Worm (Caenorhabditis elegans) whole organism, young adult: ENCODE measurements around the gene sbp-1.

ENCODE experiments used
- B0336.3 ChIP-seq: fragments of 200-800 bp; sonication (Bioruptor generic); IDR thresholded peaks from 2 replicates; pipeline ENCODE4 v1.3.6; 2022; ENCODE audit warnings: missing genetic modification characterization, missing compliant biosample characterization
- D2030.7 ChIP-seq: fragments of 200-800 bp; sonication (Bioruptor generic); IDR thresholded peaks from 2 replicates; pipeline ENCODE4 v1.3.6; 2022; ENCODE audit warnings: missing genetic modification reagents, missing genetic modification characterization, missing compliant biosample characterization
- F57A8.1 ChIP-seq: fragments of 200-800 bp; sonication (Bioruptor generic); optimal IDR thresholded peaks from 2 replicates; lab custom pipeline; 2018; ENCODE audit warnings: mild to moderate bottlenecking, missing genetic modification characterization, moderate library complexity, missing compliant biosample characterization
- Y53F4B.3 ChIP-seq: fragments of 200-800 bp; sonication (Bioruptor generic); IDR thresholded peaks from 2 replicates; pipeline ENCODE4 v1.3.6; 2022; ENCODE audit warnings: missing genetic modification reagents, missing genetic modification characterization, missing compliant biosample characterization
- Y79H2A.3 ChIP-seq: fragments of 200-800 bp; sonication (Bioruptor generic); conservative IDR thresholded peaks from 2 replicates; pipeline ENCODE4 v1.3.6; 2022; ENCODE audit warnings: missing genetic modification reagents, missing genetic modification characterization, missing compliant biosample characterization
- ZK185.1 ChIP-seq: sonication (generic microtip); optimal IDR thresholded peaks from 2 replicates; lab custom pipeline; 2016; ENCODE audit warnings: mild to moderate bottlenecking, missing genetic modification characterization, missing compliant biosample characterization; ENCODE audit not compliant: poor library complexity, severe bottlenecking
- aptf-2 ChIP-seq: fragments of 200-800 bp; sonication (Bioruptor generic); conservative IDR thresholded peaks from 2 replicates; pipeline ENCODE4 v1.3.6; 2022; ENCODE audit warnings: missing genetic modification reagents, missing genetic modification characterization, missing compliant biosample characterization
- attf-5 ChIP-seq: fragments of 200-800 bp; sonication (Bioruptor generic); optimal IDR thresholded peaks from 2 replicates; lab custom pipeline; 2018; ENCODE audit warnings: mild to moderate bottlenecking, missing genetic modification characterization, missing compliant biosample characterization
- bed-1 ChIP-seq: fragments of 200-800 bp; sonication (Bioruptor generic); IDR thresholded peaks from 2 replicates; pipeline ENCODE4 v1.3.6; 2022; ENCODE audit warnings: missing genetic modification reagents, missing genetic modification characterization, missing compliant biosample characterization
- cebp-1 ChIP-seq, 2 experiments: fragments of 200-800 bp in 1 of 2; sonication (Bioruptor generic) in 1 of 2; sonication (generic microtip) in 1 of 2; IDR thresholded peaks in 1 of 2; optimal IDR thresholded peaks in 1 of 2; 2 replicates each; pipeline versions ENCODE4 v1.3.6 to Lab custom; 2017 to 2022; ENCODE audit warnings: missing compliant biosample characterization in 2 of 2, missing genetic modification characterization in 2 of 2, mild to moderate bottlenecking in 1 of 2, missing genetic modification reagents in 1 of 2, moderate library complexity in 1 of 2
- ceh-91 ChIP-seq: fragments of 200-800 bp; sonication (Bioruptor generic); IDR thresholded peaks from 2 replicates; pipeline ENCODE4 v1.3.6; 2022; ENCODE audit warnings: missing genetic modification reagents, missing genetic modification characterization, missing compliant biosample characterization
- chd-7 ChIP-seq: sonication (generic microtip); optimal IDR thresholded peaks from 2 replicates; lab custom pipeline; 2016; ENCODE audit warnings: mild to moderate bottlenecking, missing genetic modification characterization, moderate library complexity, missing compliant biosample characterization
- egl-44 ChIP-seq: fragments of 200-800 bp; sonication (Bioruptor generic); IDR thresholded peaks from 2 replicates; pipeline ENCODE4 v1.3.6; 2022; ENCODE audit warnings: missing genetic modification reagents, missing genetic modification characterization, missing compliant biosample characterization
- egrh-3 ChIP-seq: fragments of 200-800 bp; sonication (Bioruptor generic); IDR thresholded peaks from 2 replicates; pipeline ENCODE4 v1.3.6; 2022; ENCODE audit warnings: missing genetic modification reagents, missing genetic modification characterization, missing compliant biosample characterization
- hlh-12 ChIP-seq: sonication (generic microtip); optimal IDR thresholded peaks from 2 replicates; lab custom pipeline; 2016; ENCODE audit warnings: missing genetic modification characterization, missing compliant biosample characterization
- hrde-1 ChIP-seq: sonication (generic microtip); optimal IDR thresholded peaks from 2 replicates; lab custom pipeline; 2016; ENCODE audit warnings: missing genetic modification characterization, mild to moderate bottlenecking, missing compliant biosample characterization, moderate library complexity, missing genotype, missing genetic modification reagents, borderline replicate concordance
- hsf-1 ChIP-seq: fragments of 200-800 bp; sonication (Bioruptor generic); IDR thresholded peaks from 2 replicates; pipeline ENCODE4 v1.3.6; 2022; ENCODE audit warnings: missing genetic modification reagents, missing genetic modification characterization, missing compliant biosample characterization
- lin-26 ChIP-seq: fragments of 200-800 bp; sonication (Bioruptor generic); IDR thresholded peaks from 2 replicates; pipeline ENCODE4 v1.3.6; 2022; ENCODE audit warnings: missing genetic modification reagents, missing genetic modification characterization, missing compliant biosample characterization
- lin-35 ChIP-seq, 3 experiments: fragments of 150-350 bp in 2 of 3; sonication (generic microtip) in 1 of 3; optimal IDR thresholded peaks; 2 replicates each; lab custom pipeline; 2014 to 2018; ENCODE audit warnings: missing biosample characterization in 3 of 3, missing genetic modification characterization in 3 of 3, missing genetic modification reagents in 3 of 3
- madf-6 ChIP-seq: fragments of 200-800 bp; sonication (Bioruptor generic); IDR thresholded peaks from 2 replicates; pipeline ENCODE4 v1.3.6; 2022; ENCODE audit warnings: missing genetic modification reagents, missing genetic modification characterization, missing compliant biosample characterization
- madf-8 ChIP-seq: fragments of 200-800 bp; sonication (Bioruptor generic); conservative IDR thresholded peaks from 2 replicates; pipeline ENCODE4 v1.3.6; 2022; ENCODE audit warnings: missing genetic modification reagents, missing genetic modification characterization, missing compliant biosample characterization
- nfyb-1 ChIP-seq: fragments of 200-800 bp; sonication (Bioruptor generic); IDR thresholded peaks from 2 replicates; pipeline ENCODE4 v1.3.6; 2022; ENCODE audit warnings: missing genetic modification reagents, missing genetic modification characterization, missing compliant biosample characterization
- nhr-120 ChIP-seq: fragments of 200-800 bp; sonication (Bioruptor generic); IDR thresholded peaks from 2 replicates; pipeline ENCODE4 v1.3.6; 2022; ENCODE audit warnings: missing genetic modification characterization, missing compliant biosample characterization
- rpc-1 ChIP-seq, 2 experiments: fragments of 150-350 bp in 1 of 2; sonication (generic microtip) in 1 of 2; optimal IDR thresholded peaks; 2 replicates each; lab custom pipeline; 2014 to 2018; ENCODE audit warnings: missing biosample characterization in 1 of 2, missing genetic modification characterization in 1 of 2, missing genetic modification reagents in 1 of 2, missing genotype in 1 of 2
- sea-2 ChIP-seq: fragments of 200-800 bp; sonication (Bioruptor generic); IDR thresholded peaks from 2 replicates; pipeline ENCODE4 v1.3.6; 2022; ENCODE audit warnings: missing genetic modification characterization, missing compliant biosample characterization
- snpc-1.1 ChIP-seq: sonication (generic microtip); optimal IDR thresholded peaks from 2 replicates; lab custom pipeline; 2017; ENCODE audit warnings: missing genetic modification characterization, mild to moderate bottlenecking, missing compliant biosample characterization, antibody characterized with exemption, moderate library complexity, missing genotype, missing genetic modification reagents; ENCODE audit not compliant: insufficient read depth
- tbp1 ChIP-seq: fragments of 200-800 bp; sonication (Bioruptor generic); optimal IDR thresholded peaks from 2 replicates; lab custom pipeline; 2018; ENCODE audit warnings: mild to moderate bottlenecking, missing genetic modification characterization, missing compliant biosample characterization
- xnd-1 ChIP-seq: sonication (generic microtip); optimal IDR thresholded peaks from 2 replicates; lab custom pipeline; 2016; ENCODE audit warnings: missing genotype, missing genetic modification reagents, missing genetic modification characterization, missing compliant biosample characterization
- zfh-2 ChIP-seq: fragments of 200-800 bp; sonication (Bioruptor generic); conservative IDR thresholded peaks from 2 replicates; pipeline ENCODE4 v1.3.6; 2022; ENCODE audit warnings: missing genetic modification reagents, missing genetic modification characterization, missing compliant biosample characterization
- ztf-25 ChIP-seq: fragments of 200-800 bp; sonication (Bioruptor generic); IDR thresholded peaks from 2 replicates; pipeline ENCODE4 v1.3.6; 2022; ENCODE audit warnings: missing genetic modification reagents, missing genetic modification characterization, missing compliant biosample characterization

sbp-1 gene

ce11 chrIII:11391601-11392520, 50.5 kb downstream of the sbp-1 start:
- no peak for TF ChIP-seq snpc-1.1 (tag; lab: Kevin White, UChicago)
- no peak for TF ChIP-seq sea-2 (GFP tag; lab: Robert Waterston, UW)
- TF ChIP-seq D2030.7 = no peak
- TF ChIP-seq madf-6 (GFP tag; lab: Robert Waterston, UW) = 0 out of 2 replicates have a peak, but pooled peaks have one; percentile 10
- TF ChIP-seq nhr-120 (GFP tag; lab: Robert Waterston, UW) = no peak
- TF ChIP-seq madf-8 (GFP tag; lab: Robert Waterston, UW) = no peak
- TF ChIP-seq ztf-25 (GFP tag; lab: Robert Waterston, UW) = no peak
- no peak for TF ChIP-seq hsf-1 (GFP tag; lab: Robert Waterston, UW)
- no peak for TF ChIP-seq rpc-1 (optimal IDR thresholded peaks at IDR 0.05; lab: Kevin White, UChicago)
- no peak for TF ChIP-seq rpc-1 (tag; optimal IDR thresholded peaks at IDR 0.05; lab: Kevin White, UChicago)
- 0 out of 2 replicates have a peak, but pooled peaks have one; percentile 29 for TF ChIP-seq egl-44 (GFP tag; lab: Robert Waterston, UW)
- TF ChIP-seq Y79H2A.3 = no peak
- TF ChIP-seq lin-35 (GFP tag; optimal IDR thresholded peaks at IDR 0.05; lab: Kevin White, UChicago) = no peak
- TF ChIP-seq, all 124 proteins: peak for 2

ce11 chrIII:11390832-11391231, 51.5 kb downstream of the sbp-1 start:
- TF ChIP-seq egrh-3 (GFP tag; lab: Robert Waterston, UW) (no peak), zfh-2 (GFP tag; lab: Robert Waterston, UW) (no peak), Y53F4B.3 (GFP tag; lab: Robert Waterston, UW) (no peak), F57A8.1 (GFP tag; lab: Kevin White, UChicago) (no peak), nfyb-1 (GFP tag; lab: Robert Waterston, UW) (no peak), lin-26 (GFP tag; lab: Robert Waterston, UW) (no peak), hlh-12 (tag; lab: Kevin White, UChicago) (no peak), xnd-1 (tag; lab: Kevin White, UChicago) (no peak), chd-7 (tag; lab: Kevin White, UChicago) (no peak), attf-5 (GFP tag; lab: Kevin White, UChicago) (no peak), ceh-91 (GFP tag; lab: Robert Waterston, UW) (no peak), ZK185.1 (tag; lab: Kevin White, UChicago) (no peak), B0336.3 (GFP tag; lab: Robert Waterston, UW) (no peak), cebp-1 (GFP tag; IDR thresholded peaks at IDR 0.05; lab: Robert Waterston, UW) (no peak), cebp-1 (tag; optimal IDR thresholded peaks at IDR 0.05; lab: Kevin White, UChicago) (no peak)

ce11 chrIII:11389384-11389783, 53.0 kb downstream of the sbp-1 start:
- TF ChIP-seq hrde-1 (tag; lab: Kevin White, UChicago) = no peak
- peak; percentile 64 for TF ChIP-seq egrh-3 (GFP tag; lab: Robert Waterston, UW)
- TF ChIP-seq bed-1 (GFP tag; lab: Robert Waterston, UW) = 0 out of 2 replicates have a peak, but pooled peaks have one; percentile 18
- no peak for TF ChIP-seq tbp1
- TF ChIP-seq chd-7 (tag; lab: Kevin White, UChicago) = peak; percentile 41
- no peak for TF ChIP-seq aptf-2
- TF ChIP-seq zfh-2 (GFP tag; lab: Robert Waterston, UW) = peak; percentile 95
